Worm (Caenorhabditis elegans) whole organism, L2 larva: ENCODE data around the gene W02C12.2.

Experiments
- C34F6.9 ChIP-seq: fragments of 150-350 bp; optimal IDR thresholded peaks from 2 replicates; lab custom pipeline; 2014; ENCODE audit warnings: missing biosample characterization, missing genetic modification characterization
- F13H6.1 ChIP-seq: sonication (generic microtip); optimal IDR thresholded peaks from 2 replicates; lab custom pipeline; 2016; ENCODE audit warnings: missing genetic modification characterization, missing compliant biosample characterization
- Y55F3AM.14 ChIP-seq: fragments of 200-800 bp; sonication (Bioruptor generic); optimal IDR thresholded peaks from 2 replicates; lab custom pipeline; 2018; ENCODE audit warnings: mild to moderate bottlenecking, missing genetic modification characterization, missing compliant biosample characterization
- alr-1 ChIP-seq: fragments of 150-350 bp; optimal IDR thresholded peaks from 2 replicates; lab custom pipeline; 2014; ENCODE audit warnings: missing biosample characterization, missing genetic modification characterization
- aly-2 ChIP-seq: fragments of 150-350 bp; optimal IDR thresholded peaks from 2 replicates; lab custom pipeline; 2014; ENCODE audit warnings: missing biosample characterization, missing genetic modification characterization
- ama-1 ChIP-seq: fragments of 150-350 bp; optimal IDR thresholded peaks from 2 replicates; lab custom pipeline; 2018; ENCODE audit warnings: inconsistent platforms
- blmp-1 ChIP-seq: sonication (generic microtip); optimal IDR thresholded peaks from 2 replicates; lab custom pipeline; 2017; ENCODE audit warnings: missing genetic modification characterization, mild to moderate bottlenecking, missing compliant biosample characterization, antibody characterized with exemption, moderate library complexity; ENCODE audit not compliant: insufficient read depth
- ceh-16 ChIP-seq: fragments of 150-350 bp; optimal IDR thresholded peaks from 2 replicates; lab custom pipeline; 2014; ENCODE audit warnings: missing biosample characterization, missing genetic modification characterization
- crh-2 ChIP-seq: sonication (generic microtip); optimal IDR thresholded peaks from 2 replicates; lab custom pipeline; 2017; ENCODE audit warnings: missing biosample characterization, missing genetic modification characterization
- dmd-4 ChIP-seq: sonication (generic microtip); optimal IDR thresholded peaks from 2 replicates; lab custom pipeline; 2017; ENCODE audit warnings: missing biosample characterization, missing genetic modification characterization
- egl-27 ChIP-seq: sonication (generic microtip); optimal IDR thresholded peaks from 3 replicates; lab custom pipeline; 2017; ENCODE audit warnings: missing biosample characterization, missing genetic modification reagents, missing genetic modification characterization
- elt-1 ChIP-seq: fragments of 150-350 bp; optimal IDR thresholded peaks from 2 replicates; lab custom pipeline; 2014; ENCODE audit warnings: missing biosample characterization, missing genetic modification characterization
- elt-3 ChIP-seq: sonication (generic microtip); optimal IDR thresholded peaks from 2 replicates; lab custom pipeline; 2017; ENCODE audit warnings: missing biosample characterization, missing genetic modification characterization
- fos-1 ChIP-seq: fragments of 150-350 bp; optimal IDR thresholded peaks from 2 replicates; lab custom pipeline; 2014; ENCODE audit warnings: missing biosample characterization, missing genetic modification characterization
- gmeb-1 ChIP-seq: fragments of 150-350 bp; optimal IDR thresholded peaks from 2 replicates; lab custom pipeline; 2014; ENCODE audit warnings: missing biosample characterization, missing genetic modification characterization
- lin-11 ChIP-seq: fragments of 150-350 bp; sonication (generic microtip); optimal IDR thresholded peaks from 2 replicates; lab custom pipeline; 2014; ENCODE audit warnings: missing biosample characterization, missing genetic modification characterization, inconsistent platforms, mixed read lengths
- lin-13 ChIP-seq: fragments of 150-350 bp; optimal IDR thresholded peaks from 2 replicates; lab custom pipeline; 2014; ENCODE audit warnings: missing biosample characterization, missing genetic modification reagents, missing genetic modification characterization
- lin-39 ChIP-seq: fragments of 150-350 bp; optimal IDR thresholded peaks from 2 replicates; lab custom pipeline; 2014; ENCODE audit warnings: missing biosample characterization, missing genetic modification reagents, missing genetic modification characterization
- lsy-2 ChIP-seq, 2 experiments: fragments of 150-350 bp in 1 of 2; sonication (generic microtip) in 1 of 2; optimal IDR thresholded peaks; 2 replicates each; lab custom pipeline; 2014 to 2017; ENCODE audit warnings: missing biosample characterization in 2 of 2, missing genetic modification characterization in 2 of 2
- mab-5 ChIP-seq: fragments of 150-350 bp; optimal IDR thresholded peaks from 2 replicates; lab custom pipeline; 2014; ENCODE audit warnings: missing biosample characterization, missing genetic modification characterization
- mbf-1 ChIP-seq: sonication (generic microtip); optimal IDR thresholded peaks from 2 replicates; lab custom pipeline; 2017; ENCODE audit warnings: missing biosample characterization, missing genetic modification characterization
- mdl-1 ChIP-seq, 2 experiments: fragments of 150-350 bp in 1 of 2; sonication (generic microtip) in 1 of 2; optimal IDR thresholded peaks; 2 replicates each; lab custom pipeline; 2017; ENCODE audit warnings: missing biosample characterization in 2 of 2, missing genetic modification characterization in 2 of 2
- nhr-11 ChIP-seq: fragments of 150-350 bp; optimal IDR thresholded peaks from 2 replicates; lab custom pipeline; 2014; ENCODE audit warnings: missing biosample characterization, missing genetic modification characterization
- nhr-12 ChIP-seq: fragments of 150-350 bp; optimal IDR thresholded peaks from 2 replicates; lab custom pipeline; 2014; ENCODE audit warnings: missing biosample characterization, missing genetic modification characterization
- nhr-129 ChIP-seq: fragments of 150-350 bp; optimal IDR thresholded peaks from 2 replicates; lab custom pipeline; 2014; ENCODE audit warnings: missing biosample characterization, missing genetic modification characterization
- nhr-21 ChIP-seq: fragments of 150-350 bp; optimal IDR thresholded peaks from 2 replicates; lab custom pipeline; 2014; ENCODE audit warnings: missing biosample characterization, missing genetic modification characterization
- nhr-23 ChIP-seq: fragments of 150-350 bp; optimal IDR thresholded peaks from 2 replicates; lab custom pipeline; 2014; ENCODE audit warnings: missing biosample characterization, missing genetic modification reagents, missing genetic modification characterization
- nhr-237 ChIP-seq: fragments of 150-350 bp; optimal IDR thresholded peaks from 2 replicates; lab custom pipeline; 2014; ENCODE audit warnings: missing biosample characterization, missing genetic modification characterization
- nhr-25 ChIP-seq: fragments of 150-350 bp; sonication (generic microtip); optimal IDR thresholded peaks from 3 replicates; lab custom pipeline; 2014; ENCODE audit warnings: missing biosample characterization, missing genetic modification characterization
- nhr-77 ChIP-seq: fragments of 150-350 bp; optimal IDR thresholded peaks from 2 replicates; lab custom pipeline; 2014; ENCODE audit warnings: missing biosample characterization, missing genetic modification characterization
- sem-4 ChIP-seq: fragments of 150-350 bp; optimal IDR thresholded peaks from 2 replicates; lab custom pipeline; 2014; ENCODE audit warnings: missing biosample characterization, missing genetic modification reagents, missing genetic modification characterization
- skn-1 ChIP-seq: sonication (generic microtip); optimal IDR thresholded peaks from 2 replicates; lab custom pipeline; 2017; ENCODE audit warnings: missing biosample characterization, missing genetic modification characterization
- sma-3 ChIP-seq: sonication (generic microtip); optimal IDR thresholded peaks from 2 replicates; lab custom pipeline; 2016; ENCODE audit warnings: missing genetic modification reagents, missing genetic modification characterization, missing compliant biosample characterization
- sma-9 ChIP-seq, 2 experiments: fragments of 150-350 bp in 1 of 2; sonication (generic microtip) in 1 of 2; optimal IDR thresholded peaks; 2 replicates each; lab custom pipeline; 2014 to 2016; ENCODE audit warnings: missing genetic modification characterization in 2 of 2, mild to moderate bottlenecking in 1 of 2, missing biosample characterization in 1 of 2, missing compliant biosample characterization in 1 of 2, missing genetic modification reagents in 1 of 2, moderate library complexity in 1 of 2
- snpc-4 ChIP-seq: fragments of 150-350 bp; optimal IDR thresholded peaks from 2 replicates; lab custom pipeline; 2014; ENCODE audit warnings: missing biosample characterization, missing genetic modification characterization
- unc-55 ChIP-seq: fragments of 150-350 bp; sonication (generic microtip); optimal IDR thresholded peaks from 3 replicates; lab custom pipeline; 2014; ENCODE audit warnings: missing biosample characterization, missing genetic modification reagents, missing genetic modification characterization
- unc-62 ChIP-seq: fragments of 150-350 bp; optimal IDR thresholded peaks from 2 replicates; lab custom pipeline; 2014; ENCODE audit warnings: missing biosample characterization, missing genetic modification reagents, missing genetic modification characterization
- ztf-1 ChIP-seq: fragments of 200-800 bp; sonication (Bioruptor generic); conservative IDR thresholded peaks from 2 replicates; pipeline ENCODE4 v1.3.6; 2022; ENCODE audit warnings: missing genetic modification characterization, missing compliant biosample characterization
- ztf-4 ChIP-seq: fragments of 150-350 bp; optimal IDR thresholded peaks from 2 replicates; lab custom pipeline; 2014; ENCODE audit warnings: missing biosample characterization, missing genetic modification characterization

W02C12.2 gene

DNA sequence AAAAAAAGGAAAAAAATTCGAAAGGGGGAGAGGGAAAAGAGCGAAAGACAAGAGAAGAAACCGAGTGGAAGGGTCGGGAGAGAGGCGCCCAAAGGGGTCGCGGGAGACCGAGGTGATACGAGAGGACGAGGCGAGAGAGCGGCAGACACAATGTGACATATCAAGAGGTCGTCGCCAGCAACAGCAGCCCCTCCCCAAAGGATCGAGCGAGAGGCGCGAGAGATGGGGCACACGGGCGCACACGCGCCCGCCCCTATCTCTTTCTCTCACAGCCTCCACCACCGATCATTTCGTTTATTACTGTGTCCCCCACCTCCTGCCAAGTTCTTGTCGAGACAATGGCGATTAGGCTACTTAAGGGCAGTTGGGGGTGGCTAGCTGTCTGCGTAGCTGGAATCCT is 20.4 kb upstream of the W02C12.2 start (continued):
- no peak for TF ChIP-seq ztf-4 (tag; lab: Kevin White, UChicago)
- TF ChIP-seq aly-2 (tag; lab: Kevin White, UChicago), result no peak
- TF ChIP-seq elt-1 (tag; lab: Kevin White, UChicago), result peak; percentile 11
- peak; percentile 91 for TF ChIP-seq F13H6.1 (tag; lab: Kevin White, UChicago)
- TF ChIP-seq snpc-4 (tag; lab: Kevin White, UChicago), result no peak
- peak; percentile 59 for TF ChIP-seq nhr-21 (tag; lab: Kevin White, UChicago)
- TF ChIP-seq unc-62, result no peak
- TF ChIP-seq, all 48 proteins: peak for 21

DNA sequence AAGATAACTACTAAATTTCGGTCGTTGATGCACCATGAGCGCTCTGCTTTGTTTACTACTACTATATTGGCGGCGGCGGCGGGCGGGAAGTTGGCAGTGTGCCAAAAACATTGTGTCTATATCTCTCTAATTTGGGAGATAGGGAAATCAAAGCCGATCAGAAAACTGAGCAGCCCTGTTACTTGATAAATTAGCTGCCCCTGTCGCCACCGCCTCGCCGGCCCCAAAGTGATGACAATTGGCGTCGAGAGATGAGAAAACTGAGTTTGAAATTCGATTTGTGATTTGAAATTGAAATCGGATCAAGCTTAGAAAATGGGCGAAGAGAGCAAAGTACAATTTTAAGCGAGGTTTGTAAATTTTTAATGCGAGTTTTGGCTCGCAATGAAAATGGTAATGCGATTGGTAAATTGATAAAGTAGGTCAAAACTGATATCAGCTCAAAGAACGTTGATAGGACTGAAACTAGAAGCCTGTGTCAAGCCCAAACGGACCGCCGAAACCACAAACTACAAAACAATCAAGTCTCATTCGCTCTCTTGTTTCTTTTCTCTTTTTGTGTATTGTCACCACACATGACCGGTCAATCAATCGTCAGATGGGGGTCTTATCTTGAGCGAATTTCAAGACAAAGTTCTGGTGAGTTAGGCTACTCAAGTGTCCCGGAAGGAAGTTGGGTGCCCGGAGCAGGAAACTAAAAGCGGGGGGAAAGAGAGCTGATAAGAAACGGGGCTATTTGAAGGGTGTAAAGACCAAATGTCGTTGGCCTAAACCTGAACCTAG is 19.5 kb upstream of the W02C12.2 start:
- TF ChIP-seq unc-62 (no peak), F13H6.1 (tag; lab: Kevin White, UChicago) (peak; percentile 20), alr-1 (tag; lab: Kevin White, UChicago) (no peak), sma-9 (GFP tag; optimal IDR thresholded peaks at IDR 0.05; lab: Kevin White, UChicago) (peak; percentile 28), sma-9 (tag; optimal IDR thresholded peaks at IDR 0.05; lab: Kevin White, UChicago) (no peak), fos-1 (peak; percentile 17)

DNA sequence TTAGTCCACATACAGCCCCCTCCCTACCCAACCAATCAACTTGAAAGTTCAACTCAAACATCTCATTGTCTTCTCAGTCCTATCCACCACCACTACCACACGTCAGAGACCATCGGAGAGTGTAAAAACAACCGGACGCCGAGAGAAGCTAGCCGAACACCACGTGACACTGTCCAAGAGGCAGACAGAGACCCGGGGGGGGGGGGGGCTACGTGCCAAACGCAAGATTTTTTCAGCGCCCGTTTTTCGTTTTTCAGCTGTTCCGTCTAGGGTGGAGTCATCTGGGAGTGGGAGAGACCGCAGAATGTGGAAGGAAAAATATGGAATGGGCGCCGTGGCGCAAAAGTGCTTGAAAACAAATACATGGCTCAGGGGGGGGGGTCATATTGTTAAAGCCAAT is 18.1 kb upstream of the W02C12.2 start:
- TF ChIP-seq gmeb-1 (tag; lab: Kevin White, UChicago), result no peak
- peak; percentile 24 for TF ChIP-seq egl-27 (tag; lab: Kevin White, UChicago)
- peak; percentile 89 for TF ChIP-seq sma-9 (GFP tag; optimal IDR thresholded peaks at IDR 0.05; lab: Kevin White, UChicago)
- TF ChIP-seq sma-9 (tag; optimal IDR thresholded peaks at IDR 0.05; lab: Kevin White, UChicago), result no peak
- peak; percentile 48 for TF ChIP-seq Y55F3AM.14 (GFP tag; lab: Kevin White, UChicago)
- TF ChIP-seq elt-3 (tag; lab: Kevin White, UChicago), result no peak
- no peak for TF ChIP-seq unc-62
- TF ChIP-seq nhr-21 (tag; lab: Kevin White, UChicago), result peak; percentile 63
- no peak for TF ChIP-seq nhr-23 (tag; lab: Kevin White, UChicago)
- TF ChIP-seq skn-1 (tag; lab: Kevin White, UChicago), result no peak
- TF ChIP-seq nhr-12, result no peak
- TF ChIP-seq lin-11, result peak; percentile 46
- TF ChIP-seq ztf-1 (GFP tag; lab: Robert Waterston, UW), result no peak
- TF ChIP-seq mab-5 (tag; lab: Kevin White, UChicago), result peak; percentile 6
- TF ChIP-seq ztf-4 (tag; lab: Kevin White, UChicago), result peak; percentile 41
- no peak for TF ChIP-seq mbf-1 (tag; lab: Kevin White, UChicago)
- TF ChIP-seq lin-13 (GFP tag; lab: Kevin White, UChicago), result peak; percentile 16
- no peak for TF ChIP-seq snpc-4 (tag; lab: Kevin White, UChicago)
- TF ChIP-seq C34F6.9 (tag; lab: Kevin White, UChicago), result peak; percentile 63
- TF ChIP-seq crh-2 (tag; lab: Kevin White, UChicago), result peak; percentile 54
- TF ChIP-seq nhr-11, result no peak
- peak in 1 of 2 experiments; percentile 65 for TF ChIP-seq lsy-2 (tag; optimal IDR thresholded peaks at IDR 0.05; lab: Kevin White, UChicago)
- no peak for TF ChIP-seq nhr-77 (tag; lab: Kevin White, UChicago)
- TF ChIP-seq nhr-129, result peak; percentile 55
- peak; percentile 82 for TF ChIP-seq sem-4
- TF ChIP-seq nhr-25, result peak; percentile 87
- TF ChIP-seq dmd-4 (tag; lab: Kevin White, UChicago), result no peak
- no peak for TF ChIP-seq nhr-237 (tag; lab: Kevin White, UChicago)
- peak; percentile 55 for TF ChIP-seq ama-1 (lab: Kevin White, UChicago)
- peak; percentile 65 for TF ChIP-seq sma-3 (GFP tag; lab: Kevin White, UChicago)
- TF ChIP-seq ceh-16 (tag; lab: Kevin White, UChicago), result peak; percentile 24
- no peak for TF ChIP-seq lin-39 (tag; lab: Kevin White, UChicago)
- TF ChIP-seq mdl-1 (tag; optimal IDR thresholded peaks at IDR 0.05; lab: Kevin White, UChicago), result peak; percentile 94 to 95
- TF ChIP-seq blmp-1 (tag; lab: Kevin White, UChicago), result peak; percentile 35
- TF ChIP-seq F13H6.1 (tag; lab: Kevin White, UChicago), result peak; percentile 87
- TF ChIP-seq unc-55 (GFP tag; lab: Kevin White, UChicago), result peak; percentile 35
